Worm (Caenorhabditis elegans) whole organism, mixed stage, embryonic: ENCODE data around the gene F07E5.7.

Experiments
- ces-1 ChIP-seq: fragments of 150-350 bp; optimal IDR thresholded peaks from 2 replicates; lab custom pipeline; 2014; ENCODE audit warnings: missing biosample characterization, missing genetic modification reagents, missing genetic modification characterization
- elt-1 ChIP-seq: sonication (generic microtip); optimal IDR thresholded peaks from 2 replicates; lab custom pipeline; 2017; ENCODE audit warnings: missing genetic modification characterization, mild to moderate bottlenecking, missing compliant biosample characterization, antibody characterized with exemption, moderate library complexity, borderline replicate concordance; ENCODE audit not compliant: insufficient read depth
- elt-3 ChIP-seq: fragments of 150-350 bp; optimal IDR thresholded peaks from 2 replicates; lab custom pipeline; 2014; ENCODE audit warnings: missing biosample characterization, missing genetic modification characterization
- lin-13 ChIP-seq: fragments of 150-350 bp; optimal IDR thresholded peaks from 2 replicates; lab custom pipeline; 2014; ENCODE audit warnings: missing biosample characterization, missing genetic modification characterization
- mls-2 ChIP-seq: sonication (generic microtip); optimal IDR thresholded peaks from 2 replicates; lab custom pipeline; 2016; ENCODE audit warnings: mild to moderate bottlenecking, missing genetic modification characterization, moderate library complexity, missing compliant biosample characterization
- nhr-12 ChIP-seq: fragments of 150-350 bp; optimal IDR thresholded peaks from 2 replicates; lab custom pipeline; 2014; ENCODE audit warnings: missing biosample characterization, missing genetic modification characterization
- nhr-2 ChIP-seq: fragments of 150-350 bp; optimal IDR thresholded peaks from 2 replicates; lab custom pipeline; 2014; ENCODE audit warnings: missing biosample characterization, missing genetic modification characterization
- nhr-237 ChIP-seq: fragments of 150-350 bp; optimal IDR thresholded peaks from 2 replicates; lab custom pipeline; 2014; ENCODE audit warnings: missing biosample characterization, missing genetic modification characterization
- nhr-28 ChIP-seq: fragments of 150-350 bp; optimal IDR thresholded peaks from 2 replicates; lab custom pipeline; 2014; ENCODE audit warnings: missing biosample characterization, missing genetic modification characterization
- nhr-76 ChIP-seq: sonication (generic microtip); optimal IDR thresholded peaks from 2 replicates; lab custom pipeline; 2017; ENCODE audit warnings: missing biosample characterization, missing genetic modification characterization
- pha-4 ChIP-seq: fragments of 150-350 bp; optimal IDR thresholded peaks from 2 replicates; lab custom pipeline; 2018; ENCODE audit warnings: missing biosample characterization, missing genetic modification reagents, missing genetic modification characterization
- snpc-4 ChIP-seq: fragments of 150-350 bp; optimal IDR thresholded peaks from 2 replicates; lab custom pipeline; 2014; ENCODE audit warnings: missing biosample characterization, missing genetic modification characterization
- unc-39 ChIP-seq: fragments of 150-350 bp; optimal IDR thresholded peaks from 2 replicates; lab custom pipeline; 2014; ENCODE audit warnings: missing biosample characterization, missing genetic modification characterization
- unc-62 ChIP-seq: fragments of 150-350 bp; optimal IDR thresholded peaks from 2 replicates; lab custom pipeline; 2014; ENCODE audit warnings: missing biosample characterization, missing genetic modification reagents, missing genetic modification characterization

DNA sequence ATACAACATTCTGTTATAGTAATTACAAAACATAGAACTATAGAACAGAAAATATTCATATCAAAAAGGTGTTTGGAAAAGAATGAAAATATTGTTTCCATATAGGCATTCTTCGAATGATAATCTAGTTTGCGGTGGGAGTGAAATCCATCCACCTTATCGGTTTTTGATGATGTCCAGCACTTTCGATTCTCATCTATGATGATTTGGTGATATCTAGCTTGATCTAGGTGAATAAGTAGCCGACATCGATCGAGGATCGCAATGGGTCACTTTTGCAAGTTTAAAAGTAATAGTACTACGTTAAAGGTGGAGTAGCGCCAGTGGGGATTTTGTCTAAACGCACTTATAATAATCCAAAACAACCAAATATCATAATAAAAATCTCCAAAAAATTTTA lies 41.6 kb upstream of the F07E5.7 start, which contains the start of gene R52.6:
- TF ChIP-seq nhr-28 (tag; lab: Kevin White, UChicago) (no peak), ces-1 (GFP tag; lab: Kevin White, UChicago) (no peak), pha-4 (tag; lab: Kevin White, UChicago) (no peak), nhr-12 (tag; lab: Kevin White, UChicago) (no peak), elt-1 (tag; lab: Kevin White, UChicago) (no peak), nhr-237 (tag; lab: Kevin White, UChicago) (no peak), elt-3 (no peak), unc-62 (GFP tag; lab: Kevin White, UChicago) (no peak), snpc-4 (tag; lab: Kevin White, UChicago) (no peak), nhr-76 (tag; lab: Kevin White, UChicago) (no peak), nhr-2 (tag; lab: Kevin White, UChicago) (no peak), unc-39 (tag; lab: Kevin White, UChicago) (no peak), lin-13 (tag; lab: Kevin White, UChicago) (no peak), mls-2 (no peak)
